Worm (Caenorhabditis elegans) whole organism, young adult: ENCODE measurements around the gene clec-84.

ENCODE experiments used
- D2030.7 ChIP-seq: fragments of 200-800 bp; sonication (Bioruptor generic); IDR thresholded peaks from 2 replicates; pipeline ENCODE4 v1.3.6; 2022; ENCODE audit warnings: missing genetic modification reagents, missing genetic modification characterization, missing compliant biosample characterization
- F10E7.11 ChIP-seq: sonication (generic microtip); optimal IDR thresholded peaks from 2 replicates; lab custom pipeline; 2017; ENCODE audit warnings: mild to moderate bottlenecking, missing genetic modification characterization, moderate library complexity, missing compliant biosample characterization
- F23B12.7 ChIP-seq: sonication (generic microtip); optimal IDR thresholded peaks from 2 replicates; lab custom pipeline; 2017; ENCODE audit warnings: missing genetic modification characterization, mild to moderate bottlenecking, missing compliant biosample characterization, antibody characterized with exemption, moderate library complexity; ENCODE audit not compliant: insufficient read depth
- F52B5.7 ChIP-seq: sonication (generic microtip); optimal IDR thresholded peaks from 2 replicates; lab custom pipeline; 2016; ENCODE audit warnings: mild to moderate bottlenecking, missing genetic modification characterization, missing compliant biosample characterization
- F57C9.4 ChIP-seq: sonication (generic microtip); optimal IDR thresholded peaks from 2 replicates; lab custom pipeline; 2017; ENCODE audit warnings: mild to moderate bottlenecking, missing genetic modification characterization, missing compliant biosample characterization
- Y79H2A.3 ChIP-seq: fragments of 200-800 bp; sonication (Bioruptor generic); conservative IDR thresholded peaks from 2 replicates; pipeline ENCODE4 v1.3.6; 2022; ENCODE audit warnings: missing genetic modification reagents, missing genetic modification characterization, missing compliant biosample characterization
- akir-1 ChIP-seq: fragments of 200-800 bp; sonication (Bioruptor generic); optimal IDR thresholded peaks from 2 replicates; lab custom pipeline; 2018; ENCODE audit warnings: mild to moderate bottlenecking, missing genetic modification characterization, moderate library complexity, missing compliant biosample characterization
- ama-1 ChIP-seq, 3 experiments: fragments of 150-350 bp in 1 of 3; sonication (generic microtip) in 2 of 3; optimal IDR thresholded peaks; 2 replicates each; lab custom pipeline; 2014 to 2018; ENCODE audit warnings: missing biosample characterization in 2 of 3, missing genetic modification characterization in 2 of 3, missing genetic modification reagents in 2 of 3
- aptf-3 ChIP-seq: fragments of 200-800 bp; sonication (Bioruptor generic); IDR thresholded peaks from 2 replicates; pipeline ENCODE4 v1.3.6; 2022; ENCODE audit warnings: missing genetic modification characterization, missing compliant biosample characterization
- attf-3 ChIP-seq: fragments of 200-800 bp; sonication (Bioruptor generic); conservative IDR thresholded peaks from 2 replicates; pipeline ENCODE4 v1.3.6; 2022; ENCODE audit warnings: missing genetic modification reagents, missing genetic modification characterization, missing compliant biosample characterization
- attf-5 ChIP-seq: fragments of 200-800 bp; sonication (Bioruptor generic); optimal IDR thresholded peaks from 2 replicates; lab custom pipeline; 2018; ENCODE audit warnings: mild to moderate bottlenecking, missing genetic modification characterization, missing compliant biosample characterization
- bed-2 ChIP-seq: fragments of 200-800 bp; sonication (Bioruptor generic); IDR thresholded peaks from 2 replicates; pipeline ENCODE4 v1.3.6; 2022; ENCODE audit warnings: missing genetic modification reagents, missing genetic modification characterization, missing compliant biosample characterization
- ceh-40 ChIP-seq: fragments of 200-800 bp; sonication (Bioruptor generic); IDR thresholded peaks from 2 replicates; pipeline ENCODE4 v1.3.6; 2022; ENCODE audit warnings: missing genetic modification characterization, missing compliant biosample characterization
- ceh-79 ChIP-seq: sonication (generic microtip); optimal IDR thresholded peaks from 2 replicates; lab custom pipeline; 2017; ENCODE audit warnings: mild to moderate bottlenecking, missing genetic modification characterization, missing compliant biosample characterization
- chd-7 ChIP-seq: sonication (generic microtip); optimal IDR thresholded peaks from 2 replicates; lab custom pipeline; 2016; ENCODE audit warnings: mild to moderate bottlenecking, missing genetic modification characterization, moderate library complexity, missing compliant biosample characterization
- dpff-1 ChIP-seq: sonication (generic microtip); optimal IDR thresholded peaks from 2 replicates; lab custom pipeline; 2017; ENCODE audit warnings: mild to moderate bottlenecking, missing genetic modification characterization, missing compliant biosample characterization
- egl-18 ChIP-seq: fragments of 200-800 bp; sonication (Bioruptor generic); IDR thresholded peaks from 2 replicates; pipeline ENCODE4 v1.3.6; 2022; ENCODE audit warnings: missing genetic modification reagents, missing genetic modification characterization, missing compliant biosample characterization
- fkh-3 ChIP-seq: sonication (generic microtip); optimal IDR thresholded peaks from 2 replicates; lab custom pipeline; 2016; ENCODE audit warnings: mild to moderate bottlenecking, missing genetic modification characterization, missing compliant biosample characterization
- hlh-26 ChIP-seq: fragments of 200-800 bp; sonication (Bioruptor generic); conservative IDR thresholded peaks from 2 replicates; pipeline ENCODE4 v1.3.6; 2022; ENCODE audit warnings: missing genetic modification reagents, missing genetic modification characterization, missing compliant biosample characterization
- hmg-1.2 ChIP-seq: fragments of 200-800 bp; sonication (Bioruptor generic); IDR thresholded peaks from 2 replicates; pipeline ENCODE4 v1.3.6; 2022; ENCODE audit warnings: missing genetic modification reagents, missing genetic modification characterization, missing compliant biosample characterization
- let-607 ChIP-seq, 2 experiments: fragments of 200-800 bp in 1 of 2; sonication (Bioruptor generic) in 1 of 2; sonication (generic microtip) in 1 of 2; optimal IDR thresholded peaks; 2 replicates each; lab custom pipeline; 2016 to 2018; ENCODE audit warnings: mild to moderate bottlenecking in 2 of 2, missing compliant biosample characterization in 2 of 2, missing genetic modification characterization in 2 of 2, moderate library complexity in 2 of 2, missing genotype in 1 of 2
- lin-26 ChIP-seq: fragments of 200-800 bp; sonication (Bioruptor generic); IDR thresholded peaks from 2 replicates; pipeline ENCODE4 v1.3.6; 2022; ENCODE audit warnings: missing genetic modification reagents, missing genetic modification characterization, missing compliant biosample characterization
- lin-54 ChIP-seq: fragments of 200-800 bp; sonication (Bioruptor generic); optimal IDR thresholded peaks from 2 replicates; lab custom pipeline; 2018; ENCODE audit warnings: mild to moderate bottlenecking, missing genetic modification characterization, missing compliant biosample characterization
- lsl-1 ChIP-seq: fragments of 200-800 bp; sonication (Bioruptor generic); optimal IDR thresholded peaks from 2 replicates; lab custom pipeline; 2018; ENCODE audit warnings: mild to moderate bottlenecking, missing genetic modification characterization, moderate library complexity, missing compliant biosample characterization
- madf-3 ChIP-seq: fragments of 200-800 bp; sonication (Bioruptor generic); IDR thresholded peaks from 2 replicates; pipeline ENCODE4 v1.3.6; 2022; ENCODE audit warnings: missing genetic modification reagents, missing genetic modification characterization, missing compliant biosample characterization
- mcd-1 ChIP-seq: fragments of 200-800 bp; sonication (Bioruptor generic); IDR thresholded peaks from 2 replicates; pipeline ENCODE4 v1.3.6; 2022; ENCODE audit warnings: missing genetic modification reagents, missing genetic modification characterization, missing compliant biosample characterization
- mxl-1 ChIP-seq: sonication (generic microtip); optimal IDR thresholded peaks from 2 replicates; lab custom pipeline; 2016; ENCODE audit warnings: missing genetic modification characterization, missing compliant biosample characterization
- nfya-2 ChIP-seq: fragments of 200-800 bp; sonication (Bioruptor generic); IDR thresholded peaks from 2 replicates; pipeline ENCODE4 v1.3.6; 2022; ENCODE audit warnings: missing genetic modification reagents, missing genetic modification characterization, missing compliant biosample characterization
- pbrm-1 ChIP-seq: fragments of 200-800 bp; sonication (Bioruptor generic); IDR thresholded peaks from 2 replicates; pipeline ENCODE4 v1.3.6; 2022; ENCODE audit warnings: missing genetic modification reagents, missing genetic modification characterization, missing compliant biosample characterization
- pha-4 ChIP-seq: fragments of 150-350 bp; sonication (generic microtip); optimal IDR thresholded peaks from 2 replicates; lab custom pipeline; 2014; ENCODE audit warnings: missing biosample characterization, missing genetic modification reagents, missing genetic modification characterization
- rec-8 ChIP-seq, 2 experiments: sonication (generic microtip); optimal IDR thresholded peaks; 2 replicates each; lab custom pipeline; 2016; ENCODE audit warnings: mild to moderate bottlenecking in 2 of 2, missing genetic modification characterization in 2 of 2, missing genetic modification reagents in 2 of 2, missing genotype in 2 of 2, missing biosample characterization in 1 of 2, missing compliant biosample characterization in 1 of 2, moderate library complexity in 1 of 2
- repo-1 ChIP-seq: sonication (generic microtip); optimal IDR thresholded peaks from 2 replicates; lab custom pipeline; 2017; ENCODE audit warnings: mild to moderate bottlenecking, missing genetic modification characterization, missing compliant biosample characterization
- snpc-4 ChIP-seq, 5 experiments: fragments of 150-350 bp in 1 of 5; sonication (generic microtip) in 4 of 5; optimal IDR thresholded peaks; 2 replicates each; lab custom pipeline; 2014 to 2018; ENCODE audit warnings: missing genetic modification characterization in 5 of 5, missing biosample characterization in 3 of 5, antibody characterized with exemption in 2 of 5, mild to moderate bottlenecking in 2 of 5, missing compliant biosample characterization in 2 of 5, missing genotype in 2 of 5, moderate library complexity in 2 of 5, missing genetic modification reagents in 1 of 5
- somi-1 ChIP-seq: fragments of 200-800 bp; sonication (Bioruptor generic); optimal IDR thresholded peaks from 2 replicates; lab custom pipeline; 2018; ENCODE audit warnings: mild to moderate bottlenecking, missing genetic modification characterization, missing compliant biosample characterization
- tbx-9 ChIP-seq: sonication (generic microtip); optimal IDR thresholded peaks from 2 replicates; lab custom pipeline; 2016; ENCODE audit warnings: borderline replicate concordance, missing genetic modification characterization, inconsistent platforms, missing compliant biosample characterization
- xnd-1 ChIP-seq: sonication (generic microtip); optimal IDR thresholded peaks from 2 replicates; lab custom pipeline; 2016; ENCODE audit warnings: missing genotype, missing genetic modification reagents, missing genetic modification characterization, missing compliant biosample characterization
- zfh-2 ChIP-seq: fragments of 200-800 bp; sonication (Bioruptor generic); conservative IDR thresholded peaks from 2 replicates; pipeline ENCODE4 v1.3.6; 2022; ENCODE audit warnings: missing genetic modification reagents, missing genetic modification characterization, missing compliant biosample characterization
- ztf-28 ChIP-seq: fragments of 200-800 bp; sonication (Bioruptor generic); IDR thresholded peaks from 2 replicates; pipeline ENCODE4 v1.3.6; 2022; ENCODE audit warnings: missing genetic modification reagents, missing genetic modification characterization, missing compliant biosample characterization
- ztf-6 ChIP-seq: fragments of 200-800 bp; sonication (Bioruptor generic); IDR thresholded peaks from 2 replicates; pipeline ENCODE4 v1.3.6; 2022; ENCODE audit warnings: missing genetic modification reagents, missing genetic modification characterization, missing compliant biosample characterization

clec-84 gene

DNA sequence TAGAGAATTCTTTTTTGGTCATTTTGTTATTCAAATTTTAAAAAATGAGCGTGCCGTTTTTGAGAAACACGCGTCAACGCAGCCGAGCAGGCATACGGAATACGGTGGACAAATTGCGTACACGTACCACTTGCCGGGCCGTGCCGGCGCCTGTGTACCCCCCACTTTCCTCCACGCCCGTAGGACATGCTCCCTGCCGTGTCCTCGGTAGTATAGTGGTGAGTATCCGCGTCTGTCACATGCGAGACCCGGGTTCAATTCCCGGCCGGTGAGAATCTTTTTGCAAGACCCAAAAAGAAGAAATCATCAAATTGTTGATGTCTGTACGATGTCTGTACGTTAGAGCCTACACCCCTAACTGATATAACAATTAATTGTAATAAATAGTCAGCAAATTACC is 34.1 kb upstream of the clec-84 start (continued):
- no peak for TF ChIP-seq tbx-9 (tag; lab: Kevin White, UChicago)
- no peak for TF ChIP-seq aptf-3
- TF ChIP-seq lin-54 = no peak
- TF ChIP-seq somi-1 = no peak
- no peak for TF ChIP-seq rec-8 (tag; optimal IDR thresholded peaks at IDR 0.05; lab: Kevin White, UChicago)
- TF ChIP-seq bed-2 = no peak
- peak; percentile 54 for TF ChIP-seq zfh-2
- peak; percentile 52; the same call in 1 of the 2 replicates for TF ChIP-seq mcd-1
- no peak for TF ChIP-seq Y79H2A.3
- no peak for TF ChIP-seq ceh-40 (GFP tag; lab: Robert Waterston, UW)
- TF ChIP-seq hlh-26 = no peak
- peak; percentile 59 for TF ChIP-seq hmg-1.2
- TF ChIP-seq F57C9.4 (tag; lab: Kevin White, UChicago) = no peak
- TF ChIP-seq ceh-79 (tag; lab: Kevin White, UChicago) = no peak
- TF ChIP-seq dpff-1 (tag; lab: Kevin White, UChicago) = no peak
- no peak for TF ChIP-seq F23B12.7 (tag; lab: Kevin White, UChicago)
- no peak for TF ChIP-seq egl-18 (GFP tag; lab: Robert Waterston, UW)
- 0 out of 2 replicates have a peak, but pooled peaks have one; percentile 26 for TF ChIP-seq attf-3 (GFP tag; lab: Robert Waterston, UW)
- TF ChIP-seq attf-5 (GFP tag; lab: Kevin White, UChicago) = no peak
- TF ChIP-seq lin-26 = peak; percentile 75; the same call in 1 of the 2 replicates
- peak; percentile 62 for TF ChIP-seq D2030.7 (GFP tag; lab: Robert Waterston, UW)
- TF ChIP-seq nfya-2 = no peak
- peak in 1 of 2 experiments; percentile 10 for TF ChIP-seq let-607 (tag; optimal IDR thresholded peaks at IDR 0.05; lab: Kevin White, UChicago)
- TF ChIP-seq chd-7 (tag; lab: Kevin White, UChicago) = peak; percentile 17
- TF ChIP-seq fkh-3 (tag; lab: Kevin White, UChicago) = no peak
- TF ChIP-seq mxl-1 (tag; lab: Kevin White, UChicago) = no peak
- no peak for TF ChIP-seq ztf-6 (GFP tag; lab: Robert Waterston, UW)
- TF ChIP-seq pha-4 (tag; lab: Kevin White, UChicago) = no peak
- TF ChIP-seq madf-3 (GFP tag; lab: Robert Waterston, UW) = no peak
- TF ChIP-seq pbrm-1 (GFP tag; lab: Robert Waterston, UW) = 0 out of 2 replicates have a peak, but pooled peaks have one; percentile 27
- peak; percentile 4 for TF ChIP-seq F52B5.7 (tag; lab: Kevin White, UChicago)

DNA sequence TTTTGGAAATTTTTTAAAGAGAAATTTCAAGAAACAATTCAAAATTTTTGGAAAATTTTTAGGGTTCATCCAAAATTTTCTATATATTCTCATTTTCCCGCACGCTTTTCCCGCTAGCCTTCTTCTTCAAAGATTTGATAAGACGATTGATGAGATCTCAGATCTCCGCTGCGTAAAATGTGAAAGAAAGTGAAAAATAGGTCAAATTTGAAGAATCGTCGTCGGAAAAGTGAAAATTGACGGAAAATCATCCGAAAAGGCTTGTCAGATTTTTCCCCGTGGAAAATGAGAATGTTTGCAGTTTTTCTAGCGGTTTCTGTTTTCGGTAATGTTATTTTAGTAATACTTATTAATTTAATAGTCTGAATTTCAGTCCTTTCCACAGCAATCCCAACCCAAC is 33.1 kb upstream of the clec-84 start, which contains the start of gene Y54G2A.76:
TSS of gene Y54G2A.76 (plus strand) at position 203 of the 400 bp plus-strand sequence.
- TF ChIP-seq ama-1 (optimal IDR thresholded peaks at IDR 0.05; lab: Kevin White, UChicago) (no peak), ama-1 (GFP tag; optimal IDR thresholded peaks at IDR 0.05; lab: Kevin White, UChicago) (no peak), repo-1 (tag; lab: Kevin White, UChicago) (no peak), hlh-26 (no peak), attf-5 (GFP tag; lab: Kevin White, UChicago) (no peak)

ce11 chrIV:2817038-2817437 is 25.2 kb upstream of the clec-84 start:
- peak; percentile 79 for TF ChIP-seq zfh-2
- TF ChIP-seq ztf-28 = no peak
- peak; percentile 12 for TF ChIP-seq chd-7 (tag; lab: Kevin White, UChicago)
- no peak for TF ChIP-seq F10E7.11 (tag; lab: Kevin White, UChicago)
- TF ChIP-seq akir-1 (GFP tag; lab: Kevin White, UChicago) = no peak
- TF ChIP-seq xnd-1 = no peak
- TF ChIP-seq bed-2 = no peak
- TF ChIP-seq snpc-4 (GFP tag; optimal IDR thresholded peaks at IDR 0.05; lab: Kevin White, UChicago) = no peak
- peak in 2 of 4 experiments; percentile 65 to 88 for TF ChIP-seq snpc-4 (tag; optimal IDR thresholded peaks at IDR 0.05; lab: Kevin White, UChicago)
- no peak for TF ChIP-seq lsl-1 (GFP tag; lab: Kevin White, UChicago)
